Worm (Caenorhabditis elegans) whole organism, L4 larva: ENCODE data around the gene Y57G11B.2.
A peak's percentile ranks its signal among the peaks of the same experiment; 100 is the strongest.

Experiments
- D1046.2 ChIP-seq: fragments of 200-800 bp; sonication (Bioruptor generic); IDR thresholded peaks from 2 replicates; pipeline ENCODE4 v1.3.6; 2022; ENCODE audit warnings: missing genetic modification characterization, missing compliant biosample characterization
- F44E2.7 ChIP-seq: fragments of 200-800 bp; sonication (Bioruptor generic); IDR thresholded peaks from 2 replicates; pipeline ENCODE4 v2.1.2; 2022; ENCODE audit warnings: missing genetic modification characterization, missing compliant biosample characterization
- F49E8.2 ChIP-seq: sonication (generic microtip); optimal IDR thresholded peaks from 2 replicates; lab custom pipeline; 2016; ENCODE audit warnings: missing compliant biosample characterization, mild to moderate bottlenecking, missing genetic modification characterization, borderline replicate concordance
- T26A8.4 ChIP-seq: fragments of 200-800 bp; sonication (Bioruptor generic); IDR thresholded peaks from 2 replicates; pipeline ENCODE4 v1.3.6; 2022; ENCODE audit warnings: missing genetic modification characterization, missing compliant biosample characterization
- Y48G9A.11 ChIP-seq: fragments of 200-800 bp; sonication (Bioruptor generic); IDR thresholded peaks from 2 replicates; pipeline ENCODE4 v1.3.6; 2022; ENCODE audit warnings: missing genetic modification reagents, missing genetic modification characterization, missing compliant biosample characterization
- ZK337.2 ChIP-seq: fragments of 200-800 bp; sonication (Bioruptor generic); IDR thresholded peaks from 2 replicates; pipeline ENCODE4 v1.3.6; 2022; ENCODE audit warnings: missing genetic modification reagents, missing genetic modification characterization, missing compliant biosample characterization
- ZK546.5 ChIP-seq, 2 experiments: sonication (generic microtip); optimal IDR thresholded peaks; 2 replicates each; lab custom pipeline; 2017; ENCODE audit warnings: missing biosample characterization in 2 of 2, missing genetic modification characterization in 2 of 2
- aha-1 ChIP-seq: fragments of 150-350 bp; peaks from one replicate; lab custom pipeline; 2014; ENCODE audit warnings: missing biosample characterization, missing genetic modification characterization
- aly-2 ChIP-seq: sonication (generic microtip); optimal IDR thresholded peaks from 2 replicates; lab custom pipeline; 2018; ENCODE audit warnings: missing biosample characterization, missing genetic modification characterization
- ama-1 ChIP-seq: fragments of 150-350 bp; optimal IDR thresholded peaks from 2 replicates; lab custom pipeline; 2014; ENCODE audit warnings: inconsistent platforms, mixed read lengths
- ceh-20 ChIP-seq: fragments of 200-800 bp; sonication (Bioruptor generic); IDR thresholded peaks from 2 replicates; pipeline ENCODE4 v1.3.6; 2022; ENCODE audit warnings: missing genetic modification reagents, missing genetic modification characterization, missing compliant biosample characterization
- ceh-44 ChIP-seq: fragments of 200-800 bp; sonication (Bioruptor generic); IDR thresholded peaks from 2 replicates; pipeline ENCODE4 v1.3.6; 2022; ENCODE audit warnings: missing genetic modification reagents, missing genetic modification characterization, missing compliant biosample characterization
- daf-16 ChIP-seq, 3 experiments: sonication (generic microtip); optimal IDR thresholded peaks; 2 replicates each; lab custom pipeline; 2016 to 2017; ENCODE audit warnings: missing genetic modification characterization in 3 of 3, missing genetic modification reagents in 3 of 3, mild to moderate bottlenecking in 2 of 3, missing compliant biosample characterization in 2 of 3, missing biosample characterization in 1 of 3, moderate library complexity in 1 of 3
- dmd-6 ChIP-seq: fragments of 200-800 bp; sonication (Bioruptor generic); IDR thresholded peaks from 2 replicates; pipeline ENCODE4 v1.3.6; 2022; ENCODE audit warnings: missing genetic modification reagents, missing genetic modification characterization, missing compliant biosample characterization
- dmd-9 ChIP-seq: fragments of 200-800 bp; sonication (Bioruptor generic); IDR thresholded peaks from 2 replicates; pipeline ENCODE4 v1.3.6; 2022; ENCODE audit warnings: missing genetic modification reagents, missing genetic modification characterization, missing compliant biosample characterization
- dve-1 ChIP-seq: sonication (generic microtip); optimal IDR thresholded peaks from 2 replicates; lab custom pipeline; 2017; ENCODE audit warnings: antibody characterized with exemption, mild to moderate bottlenecking, missing genetic modification characterization, missing compliant biosample characterization; ENCODE audit not compliant: insufficient read depth
- egl-27 ChIP-seq: sonication (generic microtip); optimal IDR thresholded peaks from 3 replicates; lab custom pipeline; 2017; ENCODE audit warnings: missing biosample characterization, missing genetic modification reagents, missing genetic modification characterization
- egl-43 ChIP-seq: fragments of 200-800 bp; sonication (Bioruptor generic); IDR thresholded peaks from 2 replicates; pipeline ENCODE4 v1.3.6; 2022; ENCODE audit warnings: missing genetic modification reagents, missing genetic modification characterization, missing compliant biosample characterization
- hif-1 ChIP-seq, 2 experiments: sonication (generic microtip); optimal IDR thresholded peaks; 2 replicates each; lab custom pipeline; 2016 to 2017; ENCODE audit warnings: missing compliant biosample characterization in 2 of 2, missing genetic modification characterization in 2 of 2, missing genetic modification reagents in 2 of 2, missing genotype in 2 of 2, mild to moderate bottlenecking in 1 of 2
- jun-1 ChIP-seq: fragments of 150-350 bp; optimal IDR thresholded peaks from 2 replicates; lab custom pipeline; 2014; ENCODE audit warnings: missing biosample characterization, missing genetic modification reagents, missing genetic modification characterization
- lin-1 ChIP-seq: fragments of 200-800 bp; sonication (Bioruptor generic); IDR thresholded peaks from 2 replicates; pipeline ENCODE4 v1.3.6; 2022; ENCODE audit warnings: missing genetic modification reagents, missing genetic modification characterization, missing compliant biosample characterization
- lin-29 ChIP-seq: fragments of 200-800 bp; sonication (Bioruptor generic); IDR thresholded peaks from 2 replicates; pipeline ENCODE4 v1.3.6; 2022; ENCODE audit warnings: missing genetic modification reagents, missing genetic modification characterization, missing compliant biosample characterization
- lin-38 ChIP-seq: fragments of 200-800 bp; sonication (Bioruptor generic); IDR thresholded peaks from 2 replicates; pipeline ENCODE4 v1.3.6; 2022; ENCODE audit warnings: missing genetic modification reagents, missing genetic modification characterization, missing compliant biosample characterization
- lin-39 ChIP-seq: fragments of 150-350 bp; optimal IDR thresholded peaks from 2 replicates; lab custom pipeline; 2014; ENCODE audit warnings: missing biosample characterization, missing genetic modification reagents, missing genetic modification characterization
- lir-3 ChIP-seq: sonication (generic microtip); optimal IDR thresholded peaks from 2 replicates; lab custom pipeline; 2016; ENCODE audit warnings: mild to moderate bottlenecking, missing genetic modification characterization, missing compliant biosample characterization
- lsy-2 ChIP-seq, 2 experiments: fragments of 150-350 bp in 1 of 2; sonication (generic microtip) in 1 of 2; optimal IDR thresholded peaks; 2 replicates each; lab custom pipeline; 2014 to 2017; ENCODE audit warnings: missing biosample characterization in 2 of 2, missing genetic modification characterization in 2 of 2
- madf-9 ChIP-seq: fragments of 200-800 bp; sonication (Bioruptor generic); conservative IDR thresholded peaks from 2 replicates; pipeline ENCODE4 v1.3.6; 2022; ENCODE audit warnings: missing genetic modification reagents, missing genetic modification characterization, missing compliant biosample characterization
- mdl-1 ChIP-seq, 2 experiments: fragments of 150-350 bp in 1 of 2; sonication (generic microtip) in 1 of 2; optimal IDR thresholded peaks; 2 replicates each; lab custom pipeline; 2014 to 2017; ENCODE audit warnings: missing biosample characterization in 2 of 2, missing genetic modification characterization in 2 of 2
- mdt-29 ChIP-seq: fragments of 200-800 bp; sonication (Bioruptor generic); IDR thresholded peaks from 2 replicates; pipeline ENCODE4 v1.3.6; 2022; ENCODE audit warnings: missing genetic modification reagents, missing genetic modification characterization, missing compliant biosample characterization
- mep-1 ChIP-seq: fragments of 150-350 bp; sonication (generic microtip); optimal IDR thresholded peaks from 3 replicates; lab custom pipeline; 2014; ENCODE audit warnings: missing biosample characterization, missing genetic modification characterization
- nhr-10 ChIP-seq: fragments of 150-350 bp; optimal IDR thresholded peaks from 2 replicates; lab custom pipeline; 2014; ENCODE audit warnings: missing biosample characterization, missing genetic modification characterization
- nhr-11 ChIP-seq: fragments of 150-350 bp; optimal IDR thresholded peaks from 2 replicates; lab custom pipeline; 2014; ENCODE audit warnings: missing biosample characterization, missing genetic modification characterization
- nhr-111 ChIP-seq: fragments of 200-800 bp; sonication (Bioruptor generic); optimal IDR thresholded peaks from 2 replicates; lab custom pipeline; 2018; ENCODE audit warnings: mild to moderate bottlenecking, missing genetic modification characterization, missing compliant biosample characterization
- nhr-48 ChIP-seq: sonication (generic microtip); optimal IDR thresholded peaks from 2 replicates; lab custom pipeline; 2016; ENCODE audit warnings: mild to moderate bottlenecking, missing genetic modification characterization, missing compliant biosample characterization
- nhr-6 ChIP-seq: fragments of 150-350 bp; optimal IDR thresholded peaks from 2 replicates; lab custom pipeline; 2014; ENCODE audit warnings: missing biosample characterization, missing genetic modification characterization
- nhr-76 ChIP-seq: fragments of 150-350 bp; optimal IDR thresholded peaks from 2 replicates; lab custom pipeline; 2014; ENCODE audit warnings: missing biosample characterization, missing genetic modification characterization
- php-3 ChIP-seq: fragments of 200-800 bp; sonication (Bioruptor generic); IDR thresholded peaks from 2 replicates; pipeline ENCODE4 v1.3.6; 2022; ENCODE audit warnings: missing genetic modification reagents, missing genetic modification characterization, missing compliant biosample characterization
- pqm-1 ChIP-seq: sonication (generic microtip); optimal IDR thresholded peaks from 2 replicates; lab custom pipeline; 2017; ENCODE audit warnings: missing biosample characterization, missing genetic modification characterization
- set-16 ChIP-seq: fragments of 200-800 bp; sonication (Bioruptor generic); IDR thresholded peaks from 2 replicates; pipeline ENCODE4 v1.3.6; 2022; ENCODE audit warnings: missing genetic modification reagents, missing genetic modification characterization, missing compliant biosample characterization
- snpc-4 ChIP-seq: fragments of 150-350 bp; optimal IDR thresholded peaks from 2 replicates; lab custom pipeline; 2014; ENCODE audit warnings: missing biosample characterization, missing genetic modification characterization
- spr-1 ChIP-seq: sonication (generic microtip); optimal IDR thresholded peaks from 2 replicates; lab custom pipeline; 2016; ENCODE audit warnings: mild to moderate bottlenecking, missing genetic modification characterization, missing compliant biosample characterization
- unc-130 ChIP-seq: sonication (generic microtip); optimal IDR thresholded peaks from 2 replicates; lab custom pipeline; 2016; ENCODE audit warnings: missing genetic modification reagents, missing genetic modification characterization, missing compliant biosample characterization
- unc-39 ChIP-seq: sonication (generic microtip); optimal IDR thresholded peaks from 2 replicates; lab custom pipeline; 2017; ENCODE audit warnings: missing biosample characterization, missing genetic modification characterization
- unc-62 ChIP-seq, 3 experiments: fragments of 150-350 bp in 1 of 3; sonication (generic microtip); optimal IDR thresholded peaks in 2 of 3; peaks in 1 of 3; 1 replicate in 1 of 3; 2 replicates in 2 of 3; lab custom pipeline; 2014 to 2017; ENCODE audit warnings: missing biosample characterization in 3 of 3, missing genetic modification characterization in 3 of 3, missing genetic modification reagents in 3 of 3, missing genotype in 1 of 3
- vab-7 ChIP-seq: fragments of 200-800 bp; sonication (Bioruptor generic); IDR thresholded peaks from 2 replicates; pipeline ENCODE4 v1.3.6; 2022; ENCODE audit warnings: missing genetic modification reagents, missing genetic modification characterization, missing compliant biosample characterization
- zfp-2 ChIP-seq: sonication (generic microtip); optimal IDR thresholded peaks from 2 replicates; lab custom pipeline; 2016; ENCODE audit warnings: mild to moderate bottlenecking, missing genetic modification characterization, missing compliant biosample characterization
- ztf-7 ChIP-seq: fragments of 150-350 bp; optimal IDR thresholded peaks from 2 replicates; lab custom pipeline; 2014; ENCODE audit warnings: missing biosample characterization, missing genetic modification characterization

Gene Y57G11B.2

DNA sequence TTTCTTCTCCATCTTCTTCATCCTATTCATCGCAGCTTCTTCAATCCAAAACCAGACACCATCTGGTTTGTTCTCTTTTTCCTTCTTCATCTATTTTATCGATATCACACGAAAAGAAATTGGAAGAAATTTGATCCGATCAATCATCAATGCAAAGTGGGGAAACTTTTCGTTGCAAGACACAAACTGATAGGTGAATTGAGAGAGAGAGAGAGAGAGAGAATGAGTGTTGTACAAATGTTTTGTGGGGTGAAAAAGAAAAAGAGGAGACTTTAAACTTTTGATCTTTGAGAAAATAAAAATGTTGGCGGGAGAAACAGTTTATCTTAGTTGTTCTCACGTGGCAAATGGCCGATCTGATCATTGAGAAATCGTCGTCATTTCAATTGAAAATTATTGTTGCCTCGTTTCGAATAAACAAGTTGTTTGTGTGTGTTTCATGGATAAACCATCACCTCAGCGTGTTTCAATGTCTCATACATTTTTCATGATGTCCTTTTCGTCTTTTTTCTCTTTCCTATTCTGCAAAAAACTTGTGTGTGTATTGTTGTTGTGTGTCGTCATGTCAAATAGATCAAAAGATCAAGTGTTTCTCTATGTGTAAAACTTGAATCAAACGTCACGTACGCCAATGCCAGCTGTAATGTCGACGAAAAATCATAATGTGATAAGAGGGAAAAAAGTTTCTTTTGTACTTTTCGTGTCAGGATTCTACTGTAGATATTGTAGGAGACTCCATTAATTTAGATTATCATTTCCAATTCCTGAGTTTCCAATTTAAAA lies 47.6 kb downstream of the Y57G11B.2 start (continued):
- TF ChIP-seq madf-9 (GFP tag; lab: Robert Waterston, UW) (no peak), nhr-10 (tag; lab: Kevin White, UChicago) (peak; percentile 46), php-3 (no peak), set-16 (GFP tag; lab: Robert Waterston, UW) (no peak), F44E2.7 (GFP tag; lab: Robert Waterston, UW) (no peak), lin-29 (GFP tag; lab: Robert Waterston, UW) (no peak), ceh-44 (GFP tag; lab: Robert Waterston, UW) (no peak), egl-43 (GFP tag; lab: Robert Waterston, UW) (no peak), lin-38 (GFP tag; lab: Robert Waterston, UW) (no peak), F49E8.2 (tag; lab: Kevin White, UChicago) (no peak), T26A8.4 (GFP tag; lab: Robert Waterston, UW) (no peak), dmd-9 (GFP tag; lab: Robert Waterston, UW) (no peak), unc-39 (tag; lab: Kevin White, UChicago) (no peak), Y48G9A.11 (GFP tag; lab: Robert Waterston, UW) (no peak), lin-39 (tag; lab: Kevin White, UChicago) (no peak), dmd-6 (GFP tag; lab: Robert Waterston, UW) (peak; percentile 90), nhr-111 (no peak), ztf-7 (tag; lab: Kevin White, UChicago) (peak; percentile 45), mdt-29 (no peak), ceh-20 (GFP tag; lab: Robert Waterston, UW) (no peak), mdl-1 (tag; optimal IDR thresholded peaks at IDR 0.05; lab: Kevin White, UChicago) (peak; percentile 39 to 67), D1046.2 (no peak), ZK546.5 (tag; optimal IDR thresholded peaks at IDR 0.05; lab: Kevin White, UChicago) (no peak), spr-1 (no peak), unc-130 (GFP tag; lab: Kevin White, UChicago) (no peak), ama-1 (lab: Kevin White, UChicago) (no peak), nhr-76 (tag; lab: Kevin White, UChicago) (peak; percentile 31), snpc-4 (tag; lab: Kevin White, UChicago) (no peak)
- TF ChIP-seq, all 104 proteins: peak for 27

DNA sequence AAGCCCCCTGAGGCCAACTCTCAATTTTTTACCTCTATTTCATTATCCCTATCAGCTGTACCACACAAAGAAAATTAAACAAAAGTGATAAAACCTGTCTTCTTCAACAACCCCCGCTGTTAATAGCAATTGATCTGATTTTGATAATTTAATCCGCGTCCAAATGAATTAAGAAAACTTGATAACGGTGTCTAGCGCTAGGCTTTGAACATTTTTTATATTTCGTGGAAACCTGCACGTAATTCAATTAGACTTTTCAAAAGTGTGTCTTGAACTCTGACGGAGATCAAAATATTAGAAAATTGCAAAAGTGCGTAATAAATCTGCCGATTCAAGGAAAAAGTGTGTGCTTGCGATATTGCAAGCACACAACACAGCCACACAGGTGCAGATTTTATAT lies 48.2 kb downstream of the Y57G11B.2 start:
- TF ChIP-seq vab-7 (no peak), nhr-10 (tag; lab: Kevin White, UChicago) (no peak), nhr-111 (no peak), unc-62 (GFP tag; optimal IDR thresholded peaks at IDR 0.05 in 1 of 2; lab: Kevin White, UChicago) (peak in 1 of 2 experiments; percentile 71), unc-62 (tag; optimal IDR thresholded peaks at IDR 0.05; lab: Kevin White, UChicago) (no peak), nhr-11 (tag; lab: Kevin White, UChicago) (peak; percentile 33), aha-1 (tag; lab: Kevin White, UChicago) (peak; percentile 64), aly-2 (no peak)

DNA sequence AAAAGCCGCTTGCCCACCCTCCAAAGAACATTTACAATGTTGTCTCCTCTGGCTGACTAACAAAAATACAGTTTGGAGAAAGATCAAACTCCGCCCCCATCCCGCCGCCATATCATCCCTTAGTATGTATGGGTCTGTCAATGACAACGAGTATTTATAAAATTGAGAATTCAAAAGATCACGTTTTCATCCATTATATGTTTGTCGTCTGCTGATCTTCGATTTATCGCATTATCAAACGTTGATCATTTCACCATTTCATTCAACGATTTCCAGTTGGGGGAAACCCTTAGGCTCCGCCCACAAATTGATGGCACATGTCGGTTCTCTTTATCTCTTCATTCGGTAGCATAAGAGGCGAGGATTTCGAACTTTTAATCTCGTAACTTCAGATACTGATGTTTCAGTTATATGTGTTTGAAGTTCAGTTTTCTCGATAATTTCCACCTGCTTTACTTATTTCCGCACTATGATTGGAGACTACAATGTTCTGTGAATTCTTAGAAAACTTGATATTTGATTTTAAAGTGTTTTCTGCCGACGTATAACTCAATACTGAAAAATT lies 49.1 kb downstream of the Y57G11B.2 start:
- TF ChIP-seq lir-3 (tag; lab: Kevin White, UChicago) (no peak), lsy-2 (tag; optimal IDR thresholded peaks at IDR 0.05; lab: Kevin White, UChicago) (no peak), mep-1 (tag; lab: Kevin White, UChicago) (peak; percentile 7), hif-1 (tag; optimal IDR thresholded peaks at IDR 0.05; lab: Kevin White, UChicago) (peak in 1 of 2 experiments; percentile 41), ceh-44 (GFP tag; lab: Robert Waterston, UW) (no peak), nhr-48 (peak; percentile 58), jun-1 (tag; lab: Kevin White, UChicago) (no peak), zfp-2 (tag; lab: Kevin White, UChicago) (no peak), lin-1 (GFP tag; lab: Robert Waterston, UW) (no peak), daf-16 (GFP tag; optimal IDR thresholded peaks at IDR 0.05; lab: Kevin White, UChicago) (no peak), daf-16 (tag; optimal IDR thresholded peaks at IDR 0.05; lab: Kevin White, UChicago) (no peak), ZK337.2 (GFP tag; lab: Robert Waterston, UW) (no peak), egl-43 (GFP tag; lab: Robert Waterston, UW) (no peak), dve-1 (tag; lab: Kevin White, UChicago) (peak; percentile 67), nhr-11 (tag; lab: Kevin White, UChicago) (peak; percentile 8), nhr-6 (tag; lab: Kevin White, UChicago) (peak; percentile 11), pqm-1 (tag; lab: Kevin White, UChicago) (no peak), egl-27 (tag; lab: Kevin White, UChicago) (no peak)
